Fruit fly (Drosophila melanogaster) whole organism, embryonic: ENCODE data around the gene Bsg.

Experiments used
- Atf-2 ChIP-seq: fragments of 200-800 bp; sonication (Bioruptor generic); optimal IDR thresholded peaks from 2 replicates; lab custom pipeline; 2016; ENCODE audit warnings: missing biosample characterization, missing genetic modification characterization
- Atf6 ChIP-seq: fragments of 200-800 bp; sonication (Bioruptor generic); IDR thresholded peaks from 2 replicates; pipeline ENCODE4 v1.3.6; 2022; ENCODE audit warnings: missing biosample characterization, missing genetic modification characterization
- Bteb2 ChIP-seq: fragments of 200-800 bp; sonication (Bioruptor generic); optimal IDR thresholded peaks from 2 replicates; lab custom pipeline; 2016; ENCODE audit warnings: missing biosample characterization, missing genetic modification characterization
- CG10209 ChIP-seq: fragments of 200-800 bp; sonication (Bioruptor generic); optimal IDR thresholded peaks from 3 replicates; lab custom pipeline; 2017; ENCODE audit warnings: missing biosample characterization, mild to moderate bottlenecking, missing genetic modification characterization, missing genetic modification reagents
- CG10366 ChIP-seq: fragments of 200-800 bp; sonication (Bioruptor generic); IDR thresholded peaks from 2 replicates; pipeline ENCODE4 v1.3.6; 2022; ENCODE audit warnings: missing biosample characterization, missing genetic modification characterization
- CG11247 ChIP-seq: fragments of 200-800 bp; sonication (Bioruptor generic); IDR thresholded peaks from 2 replicates; pipeline ENCODE4 v1.3.6; 2022; ENCODE audit warnings: missing biosample characterization, missing genetic modification characterization
- CG11398 ChIP-seq: fragments of 200-800 bp; sonication (Bioruptor generic); optimal IDR thresholded peaks from 2 replicates; lab custom pipeline; 2016; ENCODE audit warnings: missing biosample characterization, missing genetic modification characterization
- CG12299 ChIP-seq: fragments of 200-800 bp; sonication (Bioruptor generic); optimal IDR thresholded peaks from 2 replicates; lab custom pipeline; 2018; ENCODE audit warnings: missing biosample characterization, mild to moderate bottlenecking, missing genetic modification characterization
- CG14667 ChIP-seq: fragments of 200-800 bp; sonication (Bioruptor generic); IDR thresholded peaks from 2 replicates; pipeline ENCODE4 v1.3.6; 2022; ENCODE audit warnings: missing biosample characterization, missing genetic modification characterization
- CG15479 ChIP-seq: fragments of 200-800 bp; sonication (Bioruptor generic); optimal IDR thresholded peaks from 3 replicates; lab custom pipeline; 2019; ENCODE audit warnings: missing biosample characterization, mild to moderate bottlenecking, missing genetic modification characterization, moderate library complexity
- CG16813 ChIP-seq: fragments of 200-800 bp; sonication (Bioruptor generic); IDR thresholded peaks from 3 replicates; pipeline ENCODE4 v1.3.6; 2022; ENCODE audit warnings: missing biosample characterization, missing genetic modification characterization; ENCODE audit not compliant: partially characterized antibody
- CG17912 ChIP-seq: fragments of 200-800 bp; sonication (Bioruptor generic); optimal IDR thresholded peaks from 2 replicates; lab custom pipeline; 2018; ENCODE audit warnings: missing biosample characterization, mild to moderate bottlenecking, missing genetic modification characterization
- CG2120 ChIP-seq: fragments of 200-800 bp; sonication (Bioruptor generic); optimal IDR thresholded peaks from 3 replicates; lab custom pipeline; 2016; ENCODE audit warnings: missing biosample characterization, missing genetic modification characterization
- CG31441 ChIP-seq: fragments of 200-800 bp; sonication (Bioruptor generic); IDR thresholded peaks from 2 replicates; pipeline ENCODE4 v1.3.6; 2022; ENCODE audit warnings: missing biosample characterization, missing genetic modification characterization
- CG32532 ChIP-seq: fragments of 200-800 bp; sonication (Bioruptor generic); IDR thresholded peaks from 2 replicates; pipeline ENCODE4 v1.3.6; 2022; ENCODE audit warnings: missing biosample characterization, missing genetic modification characterization
- CG3407 ChIP-seq: fragments of 200-800 bp; sonication (Bioruptor generic); optimal IDR thresholded peaks from 2 replicates; lab custom pipeline; 2018; ENCODE audit warnings: missing biosample characterization, mild to moderate bottlenecking, missing genetic modification characterization
- CG3726 ChIP-seq: fragments of 200-800 bp; sonication (Bioruptor generic); IDR thresholded peaks from 3 replicates; pipeline ENCODE4, ENCODE4 v1.3.6; 2022; ENCODE audit warnings: missing biosample characterization, missing genetic modification characterization
- CG42726 ChIP-seq: fragments of 200-800 bp; sonication (Bioruptor generic); IDR thresholded peaks from 2 replicates; pipeline ENCODE4 v1.3.6; 2022; ENCODE audit warnings: missing biosample characterization, missing genetic modification characterization; ENCODE audit not compliant: partially characterized antibody
- CG7987 ChIP-seq: fragments of 200-800 bp; sonication (Bioruptor generic); optimal IDR thresholded peaks from 2 replicates; lab custom pipeline; 2018; ENCODE audit warnings: missing biosample characterization, mild to moderate bottlenecking, missing genetic modification characterization, moderate library complexity
- CG8281 ChIP-seq: fragments of 200-800 bp; sonication (Bioruptor generic); optimal IDR thresholded peaks from 2 replicates; lab custom pipeline; 2018; ENCODE audit warnings: missing biosample characterization, mild to moderate bottlenecking, missing genetic modification characterization, moderate library complexity
- CG9876 ChIP-seq: fragments of 200-800 bp; sonication (Bioruptor generic); optimal IDR thresholded peaks from 2 replicates; lab custom pipeline; 2016; ENCODE audit warnings: missing biosample characterization, missing genetic modification characterization
- CG9932 ChIP-seq: fragments of 200-800 bp; sonication (Bioruptor generic); IDR thresholded peaks from 2 replicates; pipeline ENCODE4 v1.3.6; 2022; ENCODE audit warnings: missing biosample characterization, missing genetic modification characterization
- CrebB ChIP-seq: fragments of 200-800 bp; sonication (Bioruptor generic); optimal IDR thresholded peaks from 3 replicates; lab custom pipeline; 2018; ENCODE audit warnings: missing biosample characterization, mild to moderate bottlenecking, missing genetic modification characterization
- Deaf1 ChIP-seq: fragments of 200-800 bp; optimal IDR thresholded peaks from 3 replicates; lab custom pipeline; 2019; ENCODE audit warnings: missing biosample characterization, mild to moderate bottlenecking, missing genetic modification characterization, moderate library complexity
- Dek ChIP-seq: fragments of 200-800 bp; sonication (Bioruptor generic); optimal IDR thresholded peaks from 3 replicates; lab custom pipeline; 2019; ENCODE audit warnings: missing biosample characterization, mild to moderate bottlenecking, missing genetic modification characterization, moderate library complexity
- Dfd ChIP-seq, 2 experiments: fragments of >200 bp; optimal IDR thresholded peaks; 2 replicates each; lab custom pipeline; 2017; ENCODE audit warnings: missing biosample characterization in 2 of 2, missing genetic modification characterization in 2 of 2
- ERR ChIP-seq: fragments of 200-800 bp; sonication (Bioruptor generic); optimal IDR thresholded peaks from 2 replicates; lab custom pipeline; 2016; ENCODE audit warnings: missing biosample characterization, missing genetic modification characterization
- HHEX ChIP-seq: fragments of 200-800 bp; sonication (Bioruptor generic); optimal IDR thresholded peaks from 3 replicates; lab custom pipeline; 2017; ENCODE audit warnings: missing biosample characterization, mild to moderate bottlenecking, missing genetic modification characterization, missing genetic modification reagents
- HLHmδ ChIP-seq: fragments of 200-800 bp; sonication (Bioruptor generic); optimal IDR thresholded peaks from 2 replicates; lab custom pipeline; 2018; ENCODE audit warnings: missing biosample characterization, mild to moderate bottlenecking, missing genetic modification characterization, moderate library complexity
- Hmx ChIP-seq: fragments of 200-800 bp; sonication (Bioruptor generic); optimal IDR thresholded peaks from 2 replicates; lab custom pipeline; 2016; ENCODE audit warnings: missing biosample characterization, missing genetic modification characterization
- Lpt ChIP-seq: fragments of >200 bp; optimal IDR thresholded peaks from 2 replicates; lab custom pipeline; 2018; ENCODE audit warnings: missing biosample characterization, missing genetic modification characterization
- Mad ChIP-seq: fragments of 200-800 bp; sonication (Bioruptor generic); optimal IDR thresholded peaks from 2 replicates; lab custom pipeline; 2016; ENCODE audit warnings: missing biosample characterization, missing genetic modification characterization
- Oli ChIP-seq: fragments of 200-800 bp; sonication (Bioruptor generic); optimal IDR thresholded peaks from 2 replicates; lab custom pipeline; 2018; ENCODE audit warnings: missing biosample characterization, mild to moderate bottlenecking, missing genetic modification characterization, moderate library complexity
- Pdp1 ChIP-seq, 2 experiments: fragments of 200-800 bp; sonication (Bioruptor generic); optimal IDR thresholded peaks; 3 replicates each; lab custom pipeline; 2016; ENCODE audit warnings: missing biosample characterization in 2 of 2, missing genetic modification characterization in 2 of 2, mild to moderate bottlenecking in 1 of 2, moderate library complexity in 1 of 2
- ara ChIP-seq: fragments of 200-800 bp; sonication (Bioruptor generic); IDR thresholded peaks from 2 replicates; pipeline ENCODE4 v1.3.6; 2022; ENCODE audit warnings: missing biosample characterization, missing genetic modification characterization
- ase ChIP-seq: fragments of 200-800 bp; sonication (Bioruptor generic); IDR thresholded peaks from 3 replicates; pipeline ENCODE4 v1.3.6; 2022; ENCODE audit warnings: missing biosample characterization, missing genetic modification characterization
- en ChIP-seq: fragments of 200-800 bp; sonication (Bioruptor generic); optimal IDR thresholded peaks from 2 replicates; lab custom pipeline; 2016; ENCODE audit warnings: missing biosample characterization, missing genetic modification characterization
- fd102C ChIP-seq: fragments of 200-800 bp; sonication (Bioruptor generic); optimal IDR thresholded peaks from 2 replicates; lab custom pipeline; 2018; ENCODE audit warnings: missing biosample characterization, mild to moderate bottlenecking, missing genetic modification characterization, moderate library complexity
- fd3F ChIP-seq: fragments of 200-800 bp; sonication (Bioruptor generic); optimal IDR thresholded peaks from 2 replicates; lab custom pipeline; 2018; ENCODE audit warnings: missing biosample characterization, mild to moderate bottlenecking, missing genetic modification characterization, moderate library complexity
- gem ChIP-seq: fragments of 200-800 bp; sonication (Bioruptor generic); optimal IDR thresholded peaks from 2 replicates; lab custom pipeline; 2019; ENCODE audit warnings: missing biosample characterization, mild to moderate bottlenecking, missing genetic modification characterization, moderate library complexity
- gfzf ChIP-seq: fragments of 200-800 bp; sonication (Bioruptor generic); optimal IDR thresholded peaks from 2 replicates; lab custom pipeline; 2016; ENCODE audit warnings: missing biosample characterization, mild to moderate bottlenecking, missing genetic modification characterization, moderate library complexity
- hb ChIP-seq: fragments of 200-800 bp; sonication (Bioruptor generic); IDR thresholded peaks from 3 replicates; pipeline ENCODE4 v1.3.6; 2022; ENCODE audit warnings: missing biosample characterization, missing genetic modification characterization; ENCODE audit not compliant: partially characterized antibody
- hth ChIP-seq: fragments of >200 bp; optimal IDR thresholded peaks from 2 replicates; lab custom pipeline; 2017; ENCODE audit warnings: inconsistent platforms
- lmd ChIP-seq: fragments of 200-800 bp; sonication (Bioruptor generic); IDR thresholded peaks from 2 replicates; pipeline ENCODE4 v1.3.6; 2022; ENCODE audit warnings: missing biosample characterization, missing genetic modification characterization
- pfk ChIP-seq: fragments of 200-800 bp; sonication (Bioruptor generic); optimal IDR thresholded peaks from 2 replicates; lab custom pipeline; 2018; ENCODE audit warnings: missing biosample characterization, mild to moderate bottlenecking, missing genetic modification characterization, moderate library complexity
- pho ChIP-seq: fragments of 200-800 bp; sonication (Bioruptor generic); optimal IDR thresholded peaks from 2 replicates; lab custom pipeline; 2016; ENCODE audit warnings: missing biosample characterization, missing genetic modification characterization
- sim ChIP-seq: fragments of 200-800 bp; sonication (Bioruptor generic); IDR thresholded peaks from 2 replicates; pipeline ENCODE4 v1.3.6; 2022; ENCODE audit warnings: missing biosample characterization, missing genetic modification characterization
- sob ChIP-seq: fragments of 200-800 bp; sonication (Bioruptor generic); IDR thresholded peaks from 2 replicates; pipeline ENCODE4 v1.3.6; 2022; ENCODE audit warnings: missing biosample characterization, missing genetic modification characterization
- twi ChIP-seq: fragments of 200-800 bp; optimal IDR thresholded peaks from 2 replicates; lab custom pipeline; 2019; ENCODE audit warnings: missing biosample characterization, mild to moderate bottlenecking, missing genetic modification characterization, moderate library complexity
- vvl ChIP-seq: fragments of 200-800 bp; sonication (Bioruptor generic); IDR thresholded peaks from 2 replicates; pipeline ENCODE4 v1.3.6; 2022; ENCODE audit warnings: missing biosample characterization, missing genetic modification characterization
- wor ChIP-seq: fragments of 200-800 bp; sonication (Bioruptor generic); IDR thresholded peaks from 2 replicates; pipeline ENCODE4 v1.3.6; 2022; ENCODE audit warnings: missing biosample characterization, missing genetic modification characterization

The Bsg gene

DNA sequence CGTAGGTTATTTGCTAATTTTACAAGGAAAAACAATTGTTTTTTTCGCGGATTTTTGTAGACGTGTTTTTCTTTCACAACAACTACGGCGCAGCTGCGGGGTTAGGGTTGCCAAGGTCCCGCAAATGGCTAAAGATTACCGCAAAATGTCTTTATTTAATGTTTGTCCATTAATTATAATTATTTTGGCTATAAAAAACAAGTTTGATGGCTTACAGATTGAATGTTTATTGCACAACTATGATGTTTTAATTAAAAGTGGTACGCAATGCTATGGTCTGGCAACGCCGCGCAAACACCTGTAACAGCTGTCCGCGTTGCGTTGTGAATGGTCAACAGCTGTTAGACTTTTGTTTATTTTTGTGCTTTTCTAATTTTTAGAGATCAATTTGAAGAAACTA, 73.5 kb downstream of the Bsg start (continued):
- TF ChIP-seq vvl (GFP tag; lab: Robert Waterston, UW) (peak; percentile 89), CG42726 (GFP tag; lab: Robert Waterston, UW) (no peak), CG11247 (0 out of 2 replicates have a peak, but pooled peaks have one; percentile 52), CG2120 (GFP tag; lab: Kevin White, UChicago) (peak; percentile 87), CG15479 (GFP tag; lab: Kevin White, UChicago) (peak; percentile 48), Dek (tag; lab: Kevin White, UChicago) (peak; percentile 21), gem (peak; percentile 80), en (GFP tag; lab: Kevin White, UChicago) (no peak), CG31441 (GFP tag; lab: Robert Waterston, UW) (peak; percentile 70), CG3407 (GFP tag; lab: Kevin White, UChicago) (no peak), Atf6 (0 out of 2 replicates have a peak, but pooled peaks have one; percentile 39), Deaf1 (peak; percentile 15), hb (GFP tag; lab: Robert Waterston, UW) (no peak), Pdp1 (GFP tag; optimal IDR thresholded peaks at IDR 0.05; lab: Kevin White, UChicago) (peak; percentile 79 to 91), CrebB (tag; lab: Kevin White, UChicago) (peak; percentile 57), CG10366 (GFP tag; lab: Robert Waterston, UW) (peak; percentile 68), CG12299 (peak; percentile 60), pho (peak; percentile 72), CG3726 (GFP tag; lab: Robert Waterston, UW) (no peak), Lpt (GFP tag; lab: Kevin White, UChicago) (no peak), Atf-2 (peak; percentile 26), CG9876 (GFP tag; lab: Kevin White, UChicago) (peak; percentile 41), fd3F (GFP tag; lab: Kevin White, UChicago) (peak; percentile 40), fd102C (GFP tag; lab: Kevin White, UChicago) (peak; percentile 3), twi (tag; lab: Kevin White, UChicago) (peak; percentile 55), gfzf (GFP tag; lab: Kevin White, UChicago) (peak; percentile 23), ERR (no peak), lmd (peak; percentile 65), Dfd (GFP tag; optimal IDR thresholded peaks at IDR 0.05; lab: Kevin White, UChicago) (no peak), Mad (GFP tag; lab: Kevin White, UChicago) (peak; percentile 71), CG10209 (peak; percentile 60), Oli (tag; lab: Kevin White, UChicago) (peak; percentile 21), CG9932 (GFP tag; lab: Robert Waterston, UW) (peak; percentile 73), CG14667 (GFP tag; lab: Robert Waterston, UW) (peak; percentile 58), wor (GFP tag; lab: Robert Waterston, UW) (peak; percentile 38; the same call in 1 of the 2 replicates), ase (GFP tag; lab: Robert Waterston, UW) (0 out of 3 replicates have a peak, but pooled peaks have one; percentile 47), CG8281 (tag; lab: Kevin White, UChicago) (no peak), HLHmδ (no peak), sim (GFP tag; lab: Robert Waterston, UW) (no peak), Hmx (GFP tag; lab: Kevin White, UChicago) (peak; percentile 28), CG7987 (GFP tag; lab: Kevin White, UChicago) (peak; percentile 42), HHEX (GFP tag; lab: Kevin White, UChicago) (peak; percentile 67), pfk (GFP tag; lab: Kevin White, UChicago) (no peak), CG32532 (GFP tag; lab: Robert Waterston, UW) (peak; percentile 79), sob (GFP tag; lab: Robert Waterston, UW) (peak; percentile 62), hth (no peak), CG11398 (no peak), CG16813 (GFP tag; lab: Robert Waterston, UW) (0 out of 3 replicates have a peak, but pooled peaks have one; percentile 16), CG17912 (GFP tag; lab: Kevin White, UChicago) (no peak), Bteb2 (GFP tag; lab: Kevin White, UChicago) (peak; percentile 74), ara (GFP tag; lab: Robert Waterston, UW) (peak; percentile 59)
